Fruit fly (Drosophila melanogaster) whole organism, embryonic: ENCODE data around the gene CG11342.

Source experiments
- ATbp ChIP-seq: fragments of 200-800 bp; sonication (Bioruptor generic); optimal IDR thresholded peaks from 2 replicates; lab custom pipeline; 2017; ENCODE audit warnings: missing biosample characterization, mild to moderate bottlenecking, missing genetic modification characterization, missing genetic modification reagents
- CG10366 ChIP-seq: fragments of 200-800 bp; sonication (Bioruptor generic); IDR thresholded peaks from 2 replicates; pipeline ENCODE4 v1.3.6; 2022; ENCODE audit warnings: missing biosample characterization, missing genetic modification characterization
- CG11247 ChIP-seq: fragments of 200-800 bp; sonication (Bioruptor generic); IDR thresholded peaks from 2 replicates; pipeline ENCODE4 v1.3.6; 2022; ENCODE audit warnings: missing biosample characterization, missing genetic modification characterization
- CG14014 ChIP-seq: fragments of 200-800 bp; sonication (Bioruptor generic); IDR thresholded peaks from 2 replicates; pipeline ENCODE4 v1.3.6; 2022; ENCODE audit warnings: missing biosample characterization, missing genetic modification characterization
- CG1603 ChIP-seq: fragments of 200-800 bp; sonication (Bioruptor generic); optimal IDR thresholded peaks from 2 replicates; lab custom pipeline; 2019; ENCODE audit warnings: missing biosample characterization, mild to moderate bottlenecking, missing genetic modification characterization, moderate library complexity
- CG17328 ChIP-seq: fragments of 200-800 bp; sonication (Bioruptor generic); IDR thresholded peaks from 2 replicates; pipeline ENCODE4 v1.3.6; 2022; ENCODE audit warnings: missing biosample characterization, missing genetic modification characterization
- CG17568 ChIP-seq: fragments of 200-800 bp; sonication (Bioruptor generic); optimal IDR thresholded peaks from 2 replicates; lab custom pipeline; 2018; ENCODE audit warnings: missing biosample characterization, mild to moderate bottlenecking, missing genetic modification characterization, moderate library complexity
- CG2678 ChIP-seq: fragments of 200-800 bp; sonication (Bioruptor generic); optimal IDR thresholded peaks from 3 replicates; lab custom pipeline; 2019; ENCODE audit warnings: missing biosample characterization, mild to moderate bottlenecking, missing genetic modification characterization, moderate library complexity
- CG32532 ChIP-seq: fragments of 200-800 bp; sonication (Bioruptor generic); IDR thresholded peaks from 2 replicates; pipeline ENCODE4 v1.3.6; 2022; ENCODE audit warnings: missing biosample characterization, missing genetic modification characterization
- CG34376 ChIP-seq: fragments of 200-800 bp; sonication (Bioruptor generic); optimal IDR thresholded peaks from 2 replicates; lab custom pipeline; 2018; ENCODE audit warnings: missing biosample characterization, mild to moderate bottlenecking, missing genetic modification characterization
- CG3847 ChIP-seq: fragments of 200-800 bp; sonication (Bioruptor generic); IDR thresholded peaks from 2 replicates; pipeline ENCODE4 v1.3.6; 2022; ENCODE audit warnings: missing biosample characterization, missing genetic modification characterization
- CG6272 ChIP-seq: fragments of 200-800 bp; sonication (Bioruptor generic); IDR thresholded peaks from 2 replicates; pipeline ENCODE4 v1.3.6; 2022; ENCODE audit warnings: missing biosample characterization, missing genetic modification characterization
- CG7987 ChIP-seq: fragments of 200-800 bp; sonication (Bioruptor generic); optimal IDR thresholded peaks from 2 replicates; lab custom pipeline; 2018; ENCODE audit warnings: missing biosample characterization, mild to moderate bottlenecking, missing genetic modification characterization, moderate library complexity
- CG9817 ChIP-seq: fragments of 200-800 bp; sonication (Bioruptor generic); optimal IDR thresholded peaks from 2 replicates; lab custom pipeline; 2018; ENCODE audit warnings: missing biosample characterization, mild to moderate bottlenecking, missing genetic modification characterization, moderate library complexity
- CG9932 ChIP-seq: fragments of 200-800 bp; sonication (Bioruptor generic); IDR thresholded peaks from 2 replicates; pipeline ENCODE4 v1.3.6; 2022; ENCODE audit warnings: missing biosample characterization, missing genetic modification characterization
- Drgx ChIP-seq: fragments of 200-800 bp; sonication (Bioruptor generic); IDR thresholded peaks from 2 replicates; pipeline ENCODE4 v1.3.6; 2022; ENCODE audit warnings: missing biosample characterization, missing genetic modification characterization
- Ets65A ChIP-seq: fragments of 200-800 bp; sonication (Bioruptor generic); peaks from one replicate; lab custom pipeline; 2016; ENCODE audit warnings: missing biosample characterization, missing genetic modification characterization
- Gsc ChIP-seq: fragments of 200-800 bp; sonication (Bioruptor generic); IDR thresholded peaks from 2 replicates; pipeline ENCODE4 v1.3.6; 2022; ENCODE audit warnings: missing biosample characterization, missing genetic modification characterization
- HLH54F ChIP-seq: fragments of 200-800 bp; sonication (Bioruptor generic); optimal IDR thresholded peaks from 3 replicates; lab custom pipeline; 2016; ENCODE audit warnings: missing biosample characterization, missing genetic modification characterization
- HmgZ ChIP-seq: fragments of 200-800 bp; sonication (Bioruptor generic); optimal IDR thresholded peaks from 2 replicates; lab custom pipeline; 2018; ENCODE audit warnings: missing biosample characterization, mild to moderate bottlenecking, missing genetic modification characterization
- Hr3 ChIP-seq: fragments of 200-800 bp; sonication (Bioruptor generic); optimal IDR thresholded peaks from 3 replicates; lab custom pipeline; 2016; ENCODE audit warnings: missing biosample characterization, missing genetic modification characterization
- Lpt ChIP-seq: fragments of >200 bp; optimal IDR thresholded peaks from 2 replicates; lab custom pipeline; 2018; ENCODE audit warnings: missing biosample characterization, missing genetic modification characterization
- MBD-R2 ChIP-seq: fragments of 200-800 bp; sonication (Bioruptor generic); IDR thresholded peaks from 2 replicates; pipeline ENCODE4 v1.3.6; 2022; ENCODE audit warnings: missing biosample characterization, missing genetic modification characterization
- Sin3A ChIP-seq: fragments of >200 bp; optimal IDR thresholded peaks from 2 replicates; lab custom pipeline; 2018
- Trl ChIP-seq, 3 experiments: fragments of >200 bp in 2 of 3; fragments of 200-800 bp in 1 of 3; sonication (Bioruptor generic) in 1 of 3; optimal IDR thresholded peaks; 2 replicates in 1 of 3; 3 replicates in 2 of 3; lab custom pipeline; 2016 to 2017; ENCODE audit warnings: missing biosample characterization in 1 of 3, missing genetic modification characterization in 1 of 3
- corto ChIP-seq: fragments of 200-800 bp; sonication (Bioruptor generic); optimal IDR thresholded peaks from 2 replicates; lab custom pipeline; 2016; ENCODE audit warnings: missing biosample characterization, mild to moderate bottlenecking, missing genetic modification characterization, moderate library complexity
- crol ChIP-seq: fragments of 200-800 bp; sonication (Bioruptor generic); IDR thresholded peaks from 2 replicates; pipeline ENCODE4 v1.3.6; 2022; ENCODE audit warnings: missing biosample characterization, missing genetic modification characterization
- danr ChIP-seq: fragments of 200-800 bp; sonication (Bioruptor generic); IDR thresholded peaks from 2 replicates; pipeline ENCODE4 v1.3.6; 2022; ENCODE audit warnings: missing biosample characterization, missing genetic modification characterization
- emc ChIP-seq: fragments of 200-800 bp; sonication (Bioruptor generic); optimal IDR thresholded peaks from 2 replicates; lab custom pipeline; 2016; ENCODE audit warnings: missing biosample characterization, missing genetic modification characterization
- fru ChIP-seq: fragments of >200 bp; optimal IDR thresholded peaks from 2 replicates; lab custom pipeline; 2017
- ftz-f1 ChIP-seq: fragments of 200-800 bp; sonication (Bioruptor generic); optimal IDR thresholded peaks from 2 replicates; lab custom pipeline; 2016; ENCODE audit warnings: missing biosample characterization, missing genetic modification characterization
- grau ChIP-seq: fragments of 200-800 bp; optimal IDR thresholded peaks from 3 replicates; lab custom pipeline; 2019; ENCODE audit warnings: missing biosample characterization, mild to moderate bottlenecking, missing genetic modification characterization, moderate library complexity
- kay ChIP-seq: fragments of 200-800 bp; sonication (Bioruptor generic); optimal IDR thresholded peaks from 2 replicates; lab custom pipeline; 2016; ENCODE audit warnings: missing biosample characterization, missing genetic modification characterization
- klu ChIP-seq: fragments of 200-800 bp; sonication (Bioruptor generic); IDR thresholded peaks from 2 replicates; pipeline ENCODE4 v1.3.6; 2022; ENCODE audit warnings: missing biosample characterization, missing genetic modification characterization
- mam ChIP-seq: fragments of 200-800 bp; sonication (Bioruptor generic); optimal IDR thresholded peaks from 3 replicates; lab custom pipeline; 2016; ENCODE audit warnings: missing biosample characterization, missing genetic modification characterization
- mirr ChIP-seq: fragments of 200-800 bp; sonication (Bioruptor generic); optimal IDR thresholded peaks from 3 replicates; lab custom pipeline; 2018; ENCODE audit warnings: missing biosample characterization, mild to moderate bottlenecking, missing genetic modification characterization
- nau ChIP-seq: fragments of 200-800 bp; sonication (Bioruptor generic); optimal IDR thresholded peaks from 3 replicates; lab custom pipeline; 2017; ENCODE audit warnings: missing biosample characterization, mild to moderate bottlenecking, missing genetic modification characterization, missing genetic modification reagents
- org-1 ChIP-seq: fragments of 200-800 bp; sonication (Bioruptor generic); optimal IDR thresholded peaks from 2 replicates; lab custom pipeline; 2017; ENCODE audit warnings: missing biosample characterization, missing genetic modification characterization
- otp ChIP-seq: fragments of 200-800 bp; sonication (Bioruptor generic); IDR thresholded peaks from 3 replicates; pipeline ENCODE4, ENCODE4 v1.3.6; 2022; ENCODE audit warnings: missing biosample characterization, missing genetic modification characterization
- pzg ChIP-seq: fragments of 200-800 bp; sonication (Bioruptor generic); optimal IDR thresholded peaks from 3 replicates; lab custom pipeline; 2018; ENCODE audit warnings: missing biosample characterization, mild to moderate bottlenecking, missing genetic modification characterization, moderate library complexity
- ranshi ChIP-seq: fragments of 200-800 bp; sonication (Bioruptor generic); IDR thresholded peaks from 2 replicates; pipeline ENCODE4 v1.3.6; 2022; ENCODE audit warnings: missing biosample characterization, missing genetic modification characterization
- rib ChIP-seq: fragments of 200-800 bp; sonication (Bioruptor generic); IDR thresholded peaks from 2 replicates; pipeline ENCODE4 v1.3.6; 2022; ENCODE audit warnings: missing biosample characterization, missing genetic modification characterization
- run ChIP-seq: fragments of 200-800 bp; sonication (Bioruptor generic); optimal IDR thresholded peaks from 3 replicates; lab custom pipeline; 2018; ENCODE audit warnings: missing biosample characterization, mild to moderate bottlenecking, missing genetic modification characterization
- schlank ChIP-seq: fragments of 200-800 bp; sonication (Bioruptor generic); optimal IDR thresholded peaks from 2 replicates; lab custom pipeline; 2018; ENCODE audit warnings: missing biosample characterization, mild to moderate bottlenecking, missing genetic modification characterization
- sd ChIP-seq: fragments of 200-800 bp; sonication (Bioruptor generic); optimal IDR thresholded peaks from 3 replicates; lab custom pipeline; 2018; ENCODE audit warnings: missing biosample characterization, mild to moderate bottlenecking, missing genetic modification characterization, moderate library complexity
- sisA ChIP-seq: fragments of 200-800 bp; sonication (Bioruptor generic); IDR thresholded peaks from 2 replicates; pipeline ENCODE4 v1.3.6; 2022; ENCODE audit warnings: missing biosample characterization, missing genetic modification characterization
- slou ChIP-seq: fragments of 200-800 bp; sonication (Bioruptor generic); optimal IDR thresholded peaks from 3 replicates; lab custom pipeline; 2016; ENCODE audit warnings: missing biosample characterization, missing genetic modification characterization
- sug ChIP-seq: fragments of 200-800 bp; optimal IDR thresholded peaks from 2 replicates; lab custom pipeline; 2019; ENCODE audit warnings: missing biosample characterization, mild to moderate bottlenecking, missing genetic modification characterization, moderate library complexity
- unc-4 ChIP-seq: fragments of 200-800 bp; sonication (Bioruptor generic); IDR thresholded peaks from 2 replicates; pipeline ENCODE4 v1.3.6; 2022; ENCODE audit warnings: missing biosample characterization, missing genetic modification characterization; ENCODE audit not compliant: partially characterized antibody
- zf30C ChIP-seq: fragments of 200-800 bp; sonication (Bioruptor generic); optimal IDR thresholded peaks from 3 replicates; lab custom pipeline; 2018; ENCODE audit warnings: missing biosample characterization, mild to moderate bottlenecking, missing genetic modification characterization
- zfh1 ChIP-seq: fragments of 200-800 bp; sonication (Bioruptor generic); IDR thresholded peaks from 3 replicates; pipeline ENCODE4 v1.3.6; 2022; ENCODE audit warnings: missing biosample characterization, missing genetic modification characterization

CG11342 gene

DNA sequence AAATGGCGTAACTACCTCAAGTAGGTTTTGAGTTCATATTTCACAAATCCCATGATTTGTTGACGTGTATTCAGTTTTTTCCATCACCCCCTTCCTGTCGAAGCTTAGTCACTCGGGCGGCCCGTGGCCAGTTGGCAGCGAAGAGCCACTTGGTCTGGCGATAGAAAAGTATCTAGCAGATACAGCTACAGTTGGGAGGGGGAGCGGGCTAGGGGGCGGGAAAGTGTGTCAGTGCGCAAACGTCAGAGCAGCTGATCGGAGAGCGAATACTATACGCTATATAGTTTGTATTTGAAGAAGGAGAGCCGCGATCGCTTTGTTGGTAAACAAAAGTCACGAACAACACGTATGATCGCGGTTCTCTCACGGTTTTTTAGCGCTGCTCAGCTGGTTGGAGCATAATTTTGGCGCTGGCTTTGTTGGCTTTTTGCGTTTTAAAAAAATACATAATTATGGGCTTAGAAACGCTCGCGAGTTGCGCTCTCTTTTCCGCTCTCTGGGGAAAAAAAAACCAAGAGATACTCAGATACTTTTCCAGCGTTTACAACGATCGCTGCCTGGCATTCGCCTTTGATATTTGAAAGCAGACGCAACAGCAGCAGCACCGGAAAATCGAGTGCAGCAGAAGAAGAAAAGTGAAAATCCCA, 46.7 kb upstream of the CG11342 start (continued):
- TF ChIP-seq zf30C (GFP tag; lab: Kevin White, UChicago) (peak; percentile 8), nau (GFP tag; lab: Kevin White, UChicago) (no peak), CG7987 (GFP tag; lab: Kevin White, UChicago) (peak; percentile 99), emc (GFP tag; lab: Kevin White, UChicago) (no peak), otp (GFP tag; lab: Robert Waterston, UW) (peak; percentile 60; the same call in 1 of the 3 replicates), CG3847 (GFP tag; lab: Robert Waterston, UW) (peak; percentile 36; the same call in 1 of the 2 replicates), Ets65A (GFP tag; lab: Kevin White, UChicago) (peak; percentile 33), klu (GFP tag; lab: Robert Waterston, UW) (0 out of 2 replicates have a peak, but pooled peaks have one; percentile 7), Trl (optimal IDR thresholded peaks at IDR 0.05; lab: Kevin White, UChicago) (peak; percentile 65 to 93), Trl (GFP tag; optimal IDR thresholded peaks at IDR 0.05; lab: Kevin White, UChicago) (no peak), CG32532 (GFP tag; lab: Robert Waterston, UW) (peak; percentile 50), CG9817 (tag; lab: Kevin White, UChicago) (peak; percentile 32), sisA (GFP tag; lab: Robert Waterston, UW) (peak; percentile 14; the same call in 1 of the 2 replicates), CG10366 (GFP tag; lab: Robert Waterston, UW) (peak; percentile 45), CG6272 (no peak), Sin3A (lab: Kevin White, UChicago) (no peak), CG14014 (GFP tag; lab: Robert Waterston, UW) (peak; percentile 47; the same call in 1 of the 2 replicates), MBD-R2 (GFP tag; lab: Robert Waterston, UW) (peak; percentile 16; the same call in 1 of the 2 replicates), sug (tag; lab: Kevin White, UChicago) (peak; percentile 90), danr (no peak), ftz-f1 (GFP tag; lab: Kevin White, UChicago) (peak; percentile 50), corto (GFP tag; lab: Kevin White, UChicago) (no peak), org-1 (GFP tag; lab: Kevin White, UChicago) (no peak), ranshi (GFP tag; lab: Robert Waterston, UW) (0 out of 2 replicates have a peak, but pooled peaks have one; percentile 28), CG17328 (0 out of 2 replicates have a peak, but pooled peaks have one; percentile 33), mam (GFP tag; lab: Kevin White, UChicago) (peak; percentile 14), HLH54F (GFP tag; lab: Kevin White, UChicago) (peak; percentile 14), rib (GFP tag; lab: Robert Waterston, UW) (peak; percentile 82), schlank (tag; lab: Kevin White, UChicago) (peak; percentile 10), run (tag; lab: Kevin White, UChicago) (no peak), Gsc (GFP tag; lab: Robert Waterston, UW) (no peak), zfh1 (0 out of 3 replicates have a peak, but pooled peaks have one; percentile 11), unc-4 (GFP tag; lab: Robert Waterston, UW) (peak; percentile 52), CG34376 (GFP tag; lab: Kevin White, UChicago) (peak; percentile 91), CG17568 (GFP tag; lab: Kevin White, UChicago) (peak; percentile 1), CG1603 (tag; lab: Kevin White, UChicago) (no peak), CG11247 (GFP tag; lab: Robert Waterston, UW) (peak; percentile 28; the same call in 1 of the 2 replicates), Lpt (GFP tag; lab: Kevin White, UChicago) (no peak), mirr (GFP tag; lab: Kevin White, UChicago) (peak; percentile 89), HmgZ (peak; percentile 45), CG9932 (GFP tag; lab: Robert Waterston, UW) (peak; percentile 77), slou (GFP tag; lab: Kevin White, UChicago) (no peak), fru (no peak), Drgx (GFP tag; lab: Robert Waterston, UW) (peak; percentile 56), Hr3 (GFP tag; lab: Kevin White, UChicago) (no peak), grau (peak; percentile 4), kay (GFP tag; lab: Kevin White, UChicago) (peak; percentile 92), crol (GFP tag; lab: Robert Waterston, UW) (peak; percentile 98), CG2678 (tag; lab: Kevin White, UChicago) (no peak), sd (peak; percentile 69), ATbp (GFP tag; lab: Kevin White, UChicago) (no peak), pzg (no peak)
